Fruit fly (Drosophila melanogaster) whole organism, prepupa: Measurements from ENCODE around the gene CG3008.

ENCODE experiments used
- Blimp-1 ChIP-seq: fragments of 200-800 bp; sonication (Bioruptor generic); optimal IDR thresholded peaks from 3 replicates; lab custom pipeline; 2017; ENCODE audit warnings: missing biosample characterization, missing genetic modification characterization, mild to moderate bottlenecking, moderate library complexity, missing genetic modification reagents
- CG10631 ChIP-seq: fragments of 200-800 bp; sonication (Bioruptor generic); optimal IDR thresholded peaks from 2 replicates; lab custom pipeline; 2016; ENCODE audit warnings: missing biosample characterization, missing genetic modification characterization
- CG10669 ChIP-seq: fragments of 200-800 bp; sonication (Bioruptor generic); optimal IDR thresholded peaks from 3 replicates; lab custom pipeline; 2018; ENCODE audit warnings: missing biosample characterization, mild to moderate bottlenecking, missing genetic modification characterization, moderate library complexity
- CG11762 ChIP-seq: fragments of 200-800 bp; sonication (Bioruptor generic); optimal IDR thresholded peaks from 3 replicates; lab custom pipeline; 2016; ENCODE audit warnings: missing biosample characterization, missing genetic modification characterization; ENCODE audit not compliant: insufficient read depth
- CG11902 ChIP-seq: fragments of 200-800 bp; sonication (Bioruptor generic); optimal IDR thresholded peaks from 3 replicates; lab custom pipeline; 2016; ENCODE audit warnings: missing biosample characterization, missing genetic modification characterization
- CG1621 ChIP-seq: fragments of 200-800 bp; sonication (Bioruptor generic); optimal IDR thresholded peaks from 3 replicates; lab custom pipeline; 2018; ENCODE audit warnings: missing biosample characterization, mild to moderate bottlenecking, missing genetic modification characterization
- CG16779 ChIP-seq: fragments of 200-800 bp; sonication (Bioruptor generic); optimal IDR thresholded peaks from 3 replicates; lab custom pipeline; 2017; ENCODE audit warnings: missing biosample characterization, mild to moderate bottlenecking, missing genetic modification characterization
- CG3032 ChIP-seq: fragments of 200-800 bp; optimal IDR thresholded peaks from 2 replicates; lab custom pipeline; 2019; ENCODE audit warnings: missing biosample characterization, mild to moderate bottlenecking, missing genetic modification characterization, moderate library complexity
- CG31627 ChIP-seq: fragments of 200-800 bp; sonication (Bioruptor generic); optimal IDR thresholded peaks from 3 replicates; lab custom pipeline; 2016; ENCODE audit warnings: missing biosample characterization, missing genetic modification characterization
- CG34406 ChIP-seq: fragments of 200-800 bp; sonication (Bioruptor generic); optimal IDR thresholded peaks from 3 replicates; lab custom pipeline; 2016; ENCODE audit warnings: missing biosample characterization, missing genetic modification characterization
- CG3919 ChIP-seq: fragments of 200-800 bp; sonication (Bioruptor generic); optimal IDR thresholded peaks from 3 replicates; lab custom pipeline; 2016; ENCODE audit warnings: missing biosample characterization, missing genetic modification characterization
- CG4318 ChIP-seq: fragments of 200-800 bp; sonication (Bioruptor generic); optimal IDR thresholded peaks from 3 replicates; lab custom pipeline; 2017; ENCODE audit warnings: missing biosample characterization, mild to moderate bottlenecking, missing genetic modification characterization
- CG6163 ChIP-seq: fragments of 200-800 bp; sonication (Bioruptor generic); IDR thresholded peaks from 3 replicates; pipeline ENCODE4 v1.3.6; 2022; ENCODE audit warnings: missing biosample characterization, missing genetic modification characterization
- CG6276 ChIP-seq: fragments of 200-800 bp; sonication (Bioruptor generic); optimal IDR thresholded peaks from 2 replicates; lab custom pipeline; 2017; ENCODE audit warnings: missing biosample characterization, mild to moderate bottlenecking, missing genetic modification characterization
- CG6792 ChIP-seq: fragments of 200-800 bp; sonication (Bioruptor generic); optimal IDR thresholded peaks from 3 replicates; lab custom pipeline; 2016; ENCODE audit warnings: missing biosample characterization, missing genetic modification characterization
- CG6808 ChIP-seq: fragments of 200-800 bp; sonication (Bioruptor generic); optimal IDR thresholded peaks from 3 replicates; lab custom pipeline; 2017; ENCODE audit warnings: missing biosample characterization, missing genetic modification characterization, mild to moderate bottlenecking, moderate library complexity, missing genetic modification reagents
- CG6854 ChIP-seq: fragments of 200-800 bp; sonication (Bioruptor generic); optimal IDR thresholded peaks from 2 replicates; lab custom pipeline; 2017; ENCODE audit warnings: missing biosample characterization, mild to moderate bottlenecking, missing genetic modification characterization
- CG7368 ChIP-seq: fragments of 200-800 bp; sonication (Bioruptor generic); optimal IDR thresholded peaks from 3 replicates; lab custom pipeline; 2016; ENCODE audit warnings: missing biosample characterization, missing genetic modification characterization
- CG8119 ChIP-seq: fragments of 200-800 bp; sonication (Bioruptor generic); IDR thresholded peaks from 3 replicates; pipeline ENCODE4 v1.3.6; 2022; ENCODE audit warnings: missing biosample characterization, missing genetic modification characterization
- CG8319 ChIP-seq: fragments of 200-800 bp; sonication (Bioruptor generic); optimal IDR thresholded peaks from 3 replicates; lab custom pipeline; 2016; ENCODE audit warnings: missing biosample characterization, missing genetic modification characterization
- CG8632 ChIP-seq: fragments of 200-800 bp; sonication (Bioruptor generic); optimal IDR thresholded peaks from 3 replicates; lab custom pipeline; 2016; ENCODE audit warnings: missing biosample characterization, missing genetic modification characterization
- CG9139 ChIP-seq: fragments of 200-800 bp; sonication (Bioruptor generic); optimal IDR thresholded peaks from 3 replicates; lab custom pipeline; 2017; ENCODE audit warnings: missing biosample characterization, mild to moderate bottlenecking, missing genetic modification characterization
- Eip78C ChIP-seq: fragments of 200-800 bp; sonication (Bioruptor generic); peaks from one replicate; lab custom pipeline; 2016; ENCODE audit warnings: missing biosample characterization, missing genetic modification characterization
- Ets96B ChIP-seq: fragments of 200-800 bp; optimal IDR thresholded peaks from 2 replicates; lab custom pipeline; 2019; ENCODE audit warnings: missing biosample characterization, mild to moderate bottlenecking, missing genetic modification characterization, moderate library complexity
- Hr38 ChIP-seq: sonication (Bioruptor generic); optimal IDR thresholded peaks from 2 replicates; lab custom pipeline; 2016; ENCODE audit warnings: missing biosample characterization, missing genetic modification characterization
- Hr39 ChIP-seq: fragments of 200-800 bp; sonication (Bioruptor generic); optimal IDR thresholded peaks from 2 replicates; lab custom pipeline; 2016; ENCODE audit warnings: missing biosample characterization, missing genetic modification characterization
- Lpt ChIP-seq: fragments of 200-800 bp; sonication (Bioruptor generic); optimal IDR thresholded peaks from 3 replicates; lab custom pipeline; 2016; ENCODE audit warnings: missing biosample characterization, missing genetic modification characterization
- OdsH ChIP-seq: fragments of 200-800 bp; sonication (Bioruptor generic); optimal IDR thresholded peaks from 3 replicates; lab custom pipeline; 2016; ENCODE audit warnings: missing biosample characterization, missing genetic modification characterization
- Smox ChIP-seq: fragments of 200-800 bp; sonication (Bioruptor generic); optimal IDR thresholded peaks from 3 replicates; lab custom pipeline; 2016; ENCODE audit warnings: missing biosample characterization, missing genetic modification characterization
- Sox102F ChIP-seq: fragments of 200-800 bp; sonication (Bioruptor generic); optimal IDR thresholded peaks from 2 replicates; lab custom pipeline; 2016; ENCODE audit warnings: missing biosample characterization, mild to moderate bottlenecking, missing genetic modification characterization
- achi ChIP-seq: fragments of 200-800 bp; sonication (Bioruptor generic); optimal IDR thresholded peaks from 3 replicates; lab custom pipeline; 2016; ENCODE audit warnings: missing biosample characterization, missing genetic modification characterization
- acj6 ChIP-seq: fragments of 200-800 bp; sonication (Bioruptor generic); optimal IDR thresholded peaks from 3 replicates; lab custom pipeline; 2016; ENCODE audit warnings: missing biosample characterization, missing genetic modification characterization
- cyc ChIP-seq: fragments of 200-800 bp; sonication (Bioruptor generic); optimal IDR thresholded peaks from 3 replicates; lab custom pipeline; 2016; ENCODE audit warnings: missing biosample characterization, missing genetic modification characterization
- dac ChIP-seq: fragments of 200-800 bp; sonication (Bioruptor generic); optimal IDR thresholded peaks from 2 replicates; lab custom pipeline; 2017; ENCODE audit warnings: missing biosample characterization, mild to moderate bottlenecking, missing genetic modification characterization
- dsx ChIP-seq: fragments of 200-800 bp; optimal IDR thresholded peaks from 3 replicates; lab custom pipeline; 2019; ENCODE audit warnings: missing biosample characterization, mild to moderate bottlenecking, missing genetic modification characterization, moderate library complexity; ENCODE audit not compliant: poor library complexity, severe bottlenecking
- esn ChIP-seq: fragments of 200-800 bp; sonication (Bioruptor generic); optimal IDR thresholded peaks from 2 replicates; lab custom pipeline; 2016; ENCODE audit warnings: missing biosample characterization, mild to moderate bottlenecking, missing genetic modification characterization, moderate library complexity
- fkh ChIP-seq: fragments of 200-800 bp; sonication (Bioruptor generic); optimal IDR thresholded peaks from 3 replicates; lab custom pipeline; 2017; ENCODE audit warnings: missing biosample characterization, mild to moderate bottlenecking, missing genetic modification characterization, moderate library complexity
- net ChIP-seq: fragments of 200-800 bp; sonication (Bioruptor generic); optimal IDR thresholded peaks from 3 replicates; lab custom pipeline; 2016; ENCODE audit warnings: missing biosample characterization, missing genetic modification characterization
- salr ChIP-seq, 2 experiments: fragments of 200-800 bp; sonication (Bioruptor generic); optimal IDR thresholded peaks; 3 replicates each; lab custom pipeline; 2016 to 2018; ENCODE audit warnings: missing biosample characterization in 2 of 2, missing genetic modification characterization in 2 of 2, mild to moderate bottlenecking in 1 of 2
- ss ChIP-seq, 2 experiments: fragments of 200-800 bp; sonication (Bioruptor generic); optimal IDR thresholded peaks; 2 replicates in 1 of 2; 3 replicates in 1 of 2; lab custom pipeline; 2017 to 2018; ENCODE audit warnings: mild to moderate bottlenecking in 2 of 2, missing biosample characterization in 2 of 2, missing genetic modification characterization in 2 of 2, moderate library complexity in 1 of 2
- topi ChIP-seq: fragments of 200-800 bp; sonication (Bioruptor generic); optimal IDR thresholded peaks from 3 replicates; lab custom pipeline; 2016; ENCODE audit warnings: missing biosample characterization, missing genetic modification characterization
- vri ChIP-seq: fragments of 200-800 bp; sonication (Bioruptor generic); optimal IDR thresholded peaks from 3 replicates; lab custom pipeline; 2016; ENCODE audit warnings: missing biosample characterization, mild to moderate bottlenecking, missing genetic modification characterization

CG3008 gene

DNA sequence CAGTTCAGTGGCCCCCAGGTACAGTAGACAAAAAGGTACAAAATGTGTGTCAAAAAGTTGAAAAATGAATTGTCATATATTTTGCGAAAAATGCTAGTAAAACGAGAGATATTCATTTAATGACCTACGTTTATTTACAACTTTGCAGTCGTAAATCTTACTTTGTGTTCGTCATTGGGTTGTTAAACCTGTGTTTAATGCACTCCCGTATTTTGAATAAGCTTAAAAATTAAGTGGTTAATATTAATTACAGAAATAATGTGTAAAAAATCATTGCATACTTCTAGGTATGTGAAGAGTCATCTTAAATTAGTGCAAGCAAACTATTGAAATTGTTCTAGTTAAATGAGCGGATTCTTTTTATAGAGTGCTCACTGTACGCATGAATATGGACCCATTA lies 5.4 kb downstream of the CG3008 start (continued):
- TF ChIP-seq ss (GFP tag; optimal IDR thresholded peaks at IDR 0.05; lab: Kevin White, UChicago) (no peak), cyc (no peak), Lpt (GFP tag; lab: Kevin White, UChicago) (no peak), CG8319 (GFP tag; lab: Kevin White, UChicago) (no peak), CG11902 (no peak), CG6276 (GFP tag; lab: Kevin White, UChicago) (no peak), vri (GFP tag; lab: Kevin White, UChicago) (no peak), Hr38 (GFP tag; lab: Kevin White, UChicago) (no peak), CG6792 (peak; percentile 2), dac (no peak), CG31627 (GFP tag; lab: Kevin White, UChicago) (peak; percentile 1), salr (GFP tag; optimal IDR thresholded peaks at IDR 0.05; lab: Kevin White, UChicago) (no peak), CG8632 (no peak), Eip78C (GFP tag; lab: Kevin White, UChicago) (peak; percentile 75), CG1621 (tag; lab: Kevin White, UChicago) (peak; percentile 6), CG6163 (GFP tag; lab: Robert Waterston, UW) (no peak), Hr39 (peak; percentile 13), Blimp-1 (no peak), CG34406 (GFP tag; lab: Kevin White, UChicago) (no peak), Ets96B (tag; lab: Kevin White, UChicago) (peak; percentile 37), acj6 (peak; percentile 12)

DNA sequence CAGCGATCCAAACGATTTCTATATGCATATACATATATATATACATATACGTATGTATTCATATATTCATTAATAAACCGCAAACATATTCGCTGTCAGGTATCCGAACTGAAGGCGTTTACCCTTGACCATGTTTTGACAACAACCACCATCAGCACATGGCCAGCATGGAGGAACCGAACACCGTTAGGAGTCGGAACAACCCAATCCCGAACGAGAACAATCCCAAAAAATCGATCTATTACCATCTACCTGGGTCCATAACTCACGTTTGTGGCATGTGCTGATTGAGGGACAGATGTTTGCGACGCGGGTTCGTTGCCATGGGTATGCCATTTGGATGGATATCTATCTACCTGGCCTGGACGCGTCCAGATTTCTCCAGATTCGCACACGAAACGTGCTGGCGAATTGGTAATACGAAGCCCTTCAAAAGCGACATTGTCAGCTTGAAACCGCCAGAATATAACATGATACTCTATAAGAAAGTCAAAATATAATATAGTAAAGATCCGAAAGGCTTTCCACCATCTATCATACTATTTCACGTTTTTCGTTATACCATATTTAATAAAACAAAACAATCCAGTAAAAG lies 6.5 kb downstream of the CG3008 start, which contains the start of gene CG15625:
TSS of gene CG15625 (plus strand) at position 545 of the 595 bp plus-strand sequence.
- TF ChIP-seq CG9139 (GFP tag; lab: Kevin White, UChicago) = no peak
- TF ChIP-seq CG8632 = no peak
- no peak for TF ChIP-seq achi (GFP tag; lab: Kevin White, UChicago)
- TF ChIP-seq CG4318 (GFP tag; lab: Kevin White, UChicago) = no peak
- no peak for TF ChIP-seq CG3919 (GFP tag; lab: Kevin White, UChicago)
- TF ChIP-seq net (GFP tag; lab: Kevin White, UChicago) = no peak
- TF ChIP-seq Sox102F (GFP tag; lab: Kevin White, UChicago) = no peak
- no peak for TF ChIP-seq Smox (GFP tag; lab: Kevin White, UChicago)
- TF ChIP-seq CG10669 (GFP tag; lab: Kevin White, UChicago) = no peak
- TF ChIP-seq CG11902 = no peak
- TF ChIP-seq CG34406 (GFP tag; lab: Kevin White, UChicago) = no peak
- TF ChIP-seq, all 60 proteins: peak for 0

DNA sequence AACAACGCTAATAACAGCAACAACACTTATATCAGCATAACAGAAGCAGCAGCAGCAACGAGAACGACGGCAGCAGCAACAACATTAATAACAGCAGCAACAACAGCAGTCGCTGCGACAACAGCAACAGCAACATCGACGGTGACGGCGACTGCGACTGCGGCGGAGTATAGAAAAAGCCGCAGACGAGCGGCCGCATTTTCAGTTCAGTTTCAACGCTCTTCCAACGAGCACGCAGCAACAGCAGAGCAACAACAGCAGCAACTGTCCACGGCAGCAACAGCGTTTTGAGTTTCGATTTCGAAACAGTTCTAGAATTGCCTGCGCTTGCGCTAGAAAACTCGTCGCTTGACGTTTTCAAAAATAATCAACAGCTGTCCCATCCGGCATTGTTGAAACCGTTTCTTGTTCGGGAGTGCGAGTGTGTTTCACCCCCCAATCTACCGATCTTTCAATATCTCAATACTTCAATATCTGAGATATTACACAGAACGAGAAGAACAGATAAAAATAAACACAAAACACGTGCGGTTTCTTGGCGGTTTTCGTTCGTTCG lies 8.9 kb downstream of the CG3008 start, which contains the start of gene CG3036:
TSS of gene CG3036 (plus strand) at position 199 of the 556 bp plus-strand sequence.
- TF ChIP-seq CG8319 (GFP tag; lab: Kevin White, UChicago) (no peak), CG16779 (tag; lab: Kevin White, UChicago) (peak; percentile 1), dac (no peak), CG3032 (tag; lab: Kevin White, UChicago) (no peak), cyc (no peak), Lpt (GFP tag; lab: Kevin White, UChicago) (no peak), CG1621 (tag; lab: Kevin White, UChicago) (peak; percentile 40), CG6276 (GFP tag; lab: Kevin White, UChicago) (no peak), CG11762 (no peak), CG10631 (GFP tag; lab: Kevin White, UChicago) (no peak), CG6854 (peak; percentile 51), Smox (GFP tag; lab: Kevin White, UChicago) (no peak), CG6163 (GFP tag; lab: Robert Waterston, UW) (peak; percentile 67), fkh (GFP tag; lab: Kevin White, UChicago) (peak; percentile 25), Blimp-1 (no peak), CG6808 (GFP tag; lab: Kevin White, UChicago) (no peak), Eip78C (GFP tag; lab: Kevin White, UChicago) (peak; percentile 76), CG31627 (GFP tag; lab: Kevin White, UChicago) (no peak), Sox102F (GFP tag; lab: Kevin White, UChicago) (no peak), Hr39 (no peak), CG11902 (no peak), salr (GFP tag; optimal IDR thresholded peaks at IDR 0.05; lab: Kevin White, UChicago) (no peak), topi (GFP tag; lab: Kevin White, UChicago) (peak; percentile 37), dsx (GFP tag; lab: Kevin White, UChicago) (peak; percentile 67), CG8119 (GFP tag; lab: Robert Waterston, UW) (peak; percentile 43; the same call in 1 of the 3 replicates), Hr38 (GFP tag; lab: Kevin White, UChicago) (no peak), net (GFP tag; lab: Kevin White, UChicago) (peak; percentile 41), CG7368 (GFP tag; lab: Kevin White, UChicago) (peak; percentile 25), OdsH (GFP tag; lab: Kevin White, UChicago) (no peak), Ets96B (tag; lab: Kevin White, UChicago) (peak; percentile 11), CG9139 (GFP tag; lab: Kevin White, UChicago) (peak; percentile 47), CG8632 (no peak), esn (GFP tag; lab: Kevin White, UChicago) (peak; percentile 2)
